Worm (Caenorhabditis elegans): Measurements from ENCODE around the gene cest-34.

cest-34 gene

DNA sequence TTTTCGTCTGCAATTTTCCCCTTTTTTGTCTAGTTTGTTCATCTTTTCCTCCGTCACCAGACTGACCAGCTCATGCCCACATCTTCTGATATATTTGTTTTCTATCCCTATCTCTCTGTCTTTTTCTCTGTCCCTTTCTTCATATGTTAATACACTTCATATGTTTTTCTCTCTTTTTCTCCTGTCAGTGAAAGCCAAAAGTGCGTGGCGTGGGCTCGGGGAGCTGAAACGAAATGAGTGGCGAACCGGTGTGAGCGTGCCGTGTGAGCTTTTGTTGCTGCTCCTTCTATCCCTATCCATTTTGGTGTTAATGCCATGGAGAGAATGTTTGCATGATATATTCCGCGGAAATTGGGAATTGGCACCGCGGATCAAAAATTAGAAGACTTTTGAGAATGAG lies 44.7 kb upstream of the cest-34 start:
- TF ChIP-seq lin-15B (tag; optimal IDR thresholded peaks at IDR 0.05): no peak
- TF ChIP-seq ets-5 (GFP tag; IDR thresholded peaks at IDR 0.05): no peak
- TF ChIP-seq C04F5.9 (tag; optimal IDR thresholded peaks at IDR 0.05): no peak
- peak in 1 of 3 experiments; percentile 24 for TF ChIP-seq ceh-82 (tag; optimal IDR thresholded peaks at IDR 0.05)
- TF ChIP-seq lir-3 (tag; optimal IDR thresholded peaks at IDR 0.05; ENCODE audit: poor library complexity): no peak
- no peak for TF ChIP-seq nhr-84 (tag; optimal IDR thresholded peaks at IDR 0.05)
- no peak for TF ChIP-seq unc-130 (tag; optimal IDR thresholded peaks at IDR 0.05)
- peak; percentile 34 for TF ChIP-seq lin-14 (GFP tag; optimal IDR thresholded peaks at IDR 0.05)
- no peak for TF ChIP-seq ztf-11 (tag; optimal IDR thresholded peaks at IDR 0.05)
- TF ChIP-seq hlh-4 (tag; optimal IDR thresholded peaks at IDR 0.05): no peak
- TF ChIP-seq fkh-8 (tag; optimal IDR thresholded peaks at IDR 0.05): peak; percentile 67
- TF ChIP-seq sup-37 (GFP tag; optimal IDR thresholded peaks at IDR 0.05): no peak
- TF ChIP-seq unc-86 (tag; optimal IDR thresholded peaks at IDR 0.05): peak; percentile 2
- TF ChIP-seq C34B4.2 (tag; optimal IDR thresholded peaks at IDR 0.05): no peak
- TF ChIP-seq egl-13 (tag; optimal IDR thresholded peaks at IDR 0.05): no peak
- no peak for TF ChIP-seq aly-2 (tag; optimal IDR thresholded peaks at IDR 0.05)
- TF ChIP-seq pqm-1 (tag; optimal IDR thresholded peaks at IDR 0.05): no peak
- TF ChIP-seq swsn-7 (tag; optimal IDR thresholded peaks at IDR 0.05): no peak
- TF ChIP-seq egl-27 (tag; optimal IDR thresholded peaks at IDR 0.05): no peak
- no peak for TF ChIP-seq pag-3 (tag; optimal IDR thresholded peaks at IDR 0.05; ENCODE audit: borderline replicate concordance, insufficient read depth)
- TF ChIP-seq F16B12.6 (tag; optimal IDR thresholded peaks at IDR 0.05): no peak
- no peak for TF ChIP-seq nhr-47 (tag; optimal IDR thresholded peaks at IDR 0.05)
- no peak for TF ChIP-seq ztf-4 (tag; optimal IDR thresholded peaks at IDR 0.05)
- TF ChIP-seq efl-3 (GFP tag; optimal IDR thresholded peaks at IDR 0.05): no peak
- TF ChIP-seq dpl-1 (GFP tag; optimal IDR thresholded peaks at IDR 0.05): no peak
- no peak for TF ChIP-seq unc-62 (GFP tag; optimal IDR thresholded peaks at IDR 0.05)
- no peak for TF ChIP-seq nhr-11 (tag; optimal IDR thresholded peaks at IDR 0.05)
- TF ChIP-seq unc-98 (GFP tag; IDR thresholded peaks at IDR 0.05): no peak
- no peak for TF ChIP-seq elt-2 (tag; optimal IDR thresholded peaks at IDR 0.05)
- no peak for TF ChIP-seq mdl-1 (tag; optimal IDR thresholded peaks at IDR 0.05)
- TF ChIP-seq nhr-71 (tag; optimal IDR thresholded peaks at IDR 0.05): no peak
- TF ChIP-seq lin-13 (GFP tag; optimal IDR thresholded peaks at IDR 0.05): no peak
- TF ChIP-seq lin-39 (tag; optimal IDR thresholded peaks at IDR 0.05): no peak
- TF ChIP-seq hlh-17 (GFP tag; optimal IDR thresholded peaks at IDR 0.05; ENCODE audit: borderline replicate concordance): no peak
- TF ChIP-seq fkh-4 (tag; optimal IDR thresholded peaks at IDR 0.05; ENCODE audit: borderline replicate concordance): no peak
- TF ChIP-seq tbx-2 (tag; optimal IDR thresholded peaks at IDR 0.05): no peak
- peak in 1 of 2 experiments; percentile 2 for TF ChIP-seq lsy-2 (tag; optimal IDR thresholded peaks at IDR 0.05)
- TF ChIP-seq zip-4 (GFP tag; optimal IDR thresholded peaks at IDR 0.05): no peak
- no peak for TF ChIP-seq ces-1 (GFP tag; optimal IDR thresholded peaks at IDR 0.05)
- TF ChIP-seq blmp-1 (tag; optimal IDR thresholded peaks at IDR 0.05): no peak
- no peak for TF ChIP-seq irx-1 (tag; optimal IDR thresholded peaks at IDR 0.05)
- TF ChIP-seq dsc-1 (tag; optimal IDR thresholded peaks at IDR 0.05): peak; percentile 35
- no peak for TF ChIP-seq snpc-4 (tag; optimal IDR thresholded peaks at IDR 0.05)
- no peak for TF ChIP-seq ceh-8 (GFP tag; optimal IDR thresholded peaks at IDR 0.05)
- no peak for TF ChIP-seq ama-1 (optimal IDR thresholded peaks at IDR 0.05)
- no peak for TF ChIP-seq zag-1 (tag; optimal IDR thresholded peaks at IDR 0.05)
- no peak for TF ChIP-seq unc-30 (tag; optimal IDR thresholded peaks at IDR 0.05)
- TF ChIP-seq alr-1 (tag; optimal IDR thresholded peaks at IDR 0.05; ENCODE audit: borderline replicate concordance): no peak
- TF ChIP-seq nhr-90 (tag; optimal IDR thresholded peaks at IDR 0.05; ENCODE audit: poor library complexity): no peak
